Worm (Caenorhabditis elegans): ENCODE measurements around the gene C30F2.2.

Gene C30F2.2

DNA sequence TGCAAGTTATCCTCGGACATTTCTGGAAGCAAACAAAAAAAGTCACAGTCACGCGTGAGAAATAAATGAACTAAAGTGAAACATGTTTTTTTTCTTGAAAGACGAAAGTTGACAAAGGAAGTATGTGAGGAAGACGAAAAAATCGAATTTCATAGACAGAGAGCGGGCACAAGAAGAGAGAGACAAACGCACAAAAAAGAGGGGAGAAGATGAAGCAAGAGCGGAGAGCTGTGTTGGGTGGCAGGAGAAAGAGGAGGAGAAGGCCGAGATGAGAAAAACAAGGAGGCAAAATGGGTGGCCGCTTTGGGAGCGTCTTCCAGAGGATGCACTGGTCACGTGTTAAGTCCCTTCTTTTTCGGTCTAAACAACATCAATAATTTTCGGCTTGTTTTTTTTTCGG lies 43.8 kb upstream of the C30F2.2 start, which contains the start of gene ZK1073.1 (continued):
- TF ChIP-seq vab-15 (tag; optimal IDR thresholded peaks at IDR 0.05) (no peak), pag-3 (tag; optimal IDR thresholded peaks at IDR 0.05; ENCODE audit: borderline replicate concordance, insufficient read depth) (no peak), nhr-47 (tag; optimal IDR thresholded peaks at IDR 0.05) (peak; percentile 54), egl-13 (tag; optimal IDR thresholded peaks at IDR 0.05) (peak; percentile 44), unc-130 (tag; optimal IDR thresholded peaks at IDR 0.05) (peak; percentile 6), jun-1 (tag; optimal IDR thresholded peaks at IDR 0.05) (no peak), sup-37 (GFP tag; optimal IDR thresholded peaks at IDR 0.05) (no peak), lsy-2 (tag; optimal IDR thresholded peaks at IDR 0.05) (peak; percentile 35 to 40), ztf-4 (tag; optimal IDR thresholded peaks at IDR 0.05) (no peak), fkh-10 (GFP tag; optimal IDR thresholded peaks at IDR 0.05) (peak; percentile 87), hlh-4 (tag; optimal IDR thresholded peaks at IDR 0.05) (no peak), mdl-1 (tag; optimal IDR thresholded peaks at IDR 0.05) (peak in 1 of 2 experiments; percentile 37), dpl-1 (GFP tag; optimal IDR thresholded peaks at IDR 0.05) (no peak), lin-15B (tag; optimal IDR thresholded peaks at IDR 0.05) (no peak), xbp-1 (tag; optimal IDR thresholded peaks at IDR 0.05) (peak; percentile 27), nhr-20 (tag; optimal IDR thresholded peaks at IDR 0.05) (peak; percentile 38), efl-1 (optimal IDR thresholded peaks at IDR 0.05) (no peak), efl-1 (GFP tag; optimal IDR thresholded peaks at IDR 0.05 in 1 of 2) (peak in 1 of 2 experiments; percentile 63), zag-1 (tag; optimal IDR thresholded peaks at IDR 0.05) (no peak), nhr-19 (GFP tag; conservative IDR thresholded peaks at IDR 0.05) (no peak), zip-4 (GFP tag; optimal IDR thresholded peaks at IDR 0.05) (no peak), nhr-71 (tag; optimal IDR thresholded peaks at IDR 0.05) (peak; percentile 65), hlh-17 (GFP tag; optimal IDR thresholded peaks at IDR 0.05; ENCODE audit: borderline replicate concordance) (no peak), lin-13 (GFP tag; optimal IDR thresholded peaks at IDR 0.05) (peak; percentile 22), pqm-1 (tag; optimal IDR thresholded peaks at IDR 0.05) (no peak), egl-27 (tag; optimal IDR thresholded peaks at IDR 0.05) (no peak), fkh-8 (tag; optimal IDR thresholded peaks at IDR 0.05) (peak; percentile 0), C34B4.2 (tag; optimal IDR thresholded peaks at IDR 0.05) (no peak), nhr-90 (tag; optimal IDR thresholded peaks at IDR 0.05; ENCODE audit: poor library complexity) (no peak), isw-1 (GFP tag; IDR thresholded peaks at IDR 0.05) (peak; percentile 24; the same call in 1 of the 2 replicates), lin-14 (GFP tag; optimal IDR thresholded peaks at IDR 0.05) (peak; percentile 93), lin-39 (tag; optimal IDR thresholded peaks at IDR 0.05) (no peak), efl-3 (GFP tag; optimal IDR thresholded peaks at IDR 0.05) (no peak), elt-3 (tag; optimal IDR thresholded peaks at IDR 0.05) (no peak), nhr-77 (tag; optimal IDR thresholded peaks at IDR 0.05) (no peak), nhr-76 (tag; optimal IDR thresholded peaks at IDR 0.05) (no peak), aha-1 (tag; optimal IDR thresholded peaks at IDR 0.05) (no peak), C04F5.9 (tag; optimal IDR thresholded peaks at IDR 0.05) (no peak), F16B12.6 (tag; optimal IDR thresholded peaks at IDR 0.05) (no peak), sptf-1 (tag; optimal IDR thresholded peaks at IDR 0.05) (no peak), snpc-4 (tag; optimal IDR thresholded peaks at IDR 0.05) (no peak), unc-30 (tag; optimal IDR thresholded peaks at IDR 0.05) (no peak), Y116A8C.19 (tag; optimal IDR thresholded peaks at IDR 0.05; ENCODE audit: borderline replicate concordance) (no peak), swsn-7 (tag; optimal IDR thresholded peaks at IDR 0.05) (peak; percentile 57), fkh-4 (tag; optimal IDR thresholded peaks at IDR 0.05; ENCODE audit: borderline replicate concordance) (no peak), ces-1 (GFP tag; optimal IDR thresholded peaks at IDR 0.05) (no peak), mab-9 (GFP tag; IDR thresholded peaks at IDR 0.05) (0 out of 2 replicates have a peak, but pooled peaks have one; percentile 7), pax-3 (tag; optimal IDR thresholded peaks at IDR 0.05) (no peak)
